Worm (Caenorhabditis elegans) whole organism, midembryonic: Measurements from ENCODE around the gene dlhd-1.

Experiments
- T22C8.4 ChIP-seq: fragments of 200-800 bp; sonication (Bioruptor generic); IDR thresholded peaks from 2 replicates; pipeline ENCODE4 v1.3.6; 2022; ENCODE audit warnings: missing genetic modification characterization, missing compliant biosample characterization
- cog-1 ChIP-seq: sonication (generic microtip); optimal IDR thresholded peaks from 2 replicates; lab custom pipeline; 2016; ENCODE audit warnings: missing genetic modification characterization, missing compliant biosample characterization
- flt-1 ChIP-seq: fragments of 200-800 bp; sonication (Bioruptor generic); IDR thresholded peaks from 2 replicates; pipeline ENCODE4 v1.3.6; 2022; ENCODE audit warnings: missing genetic modification characterization, missing compliant biosample characterization
- klf-2 ChIP-seq: fragments of 200-800 bp; sonication (Bioruptor generic); conservative IDR thresholded peaks from 2 replicates; pipeline ENCODE4 v1.3.6; 2022; ENCODE audit warnings: missing genetic modification reagents, missing genetic modification characterization, missing compliant biosample characterization
- med-1 ChIP-seq: sonication (generic microtip); optimal IDR thresholded peaks from 2 replicates; lab custom pipeline; 2017; ENCODE audit warnings: missing genetic modification characterization, mild to moderate bottlenecking, missing compliant biosample characterization, antibody characterized with exemption, missing genetic modification reagents; ENCODE audit not compliant: insufficient read depth
- ref-1 ChIP-seq: fragments of 200-800 bp; sonication (Bioruptor generic); conservative IDR thresholded peaks from 2 replicates; pipeline ENCODE4 v1.3.6; 2022; ENCODE audit warnings: missing genetic modification reagents, missing genetic modification characterization, missing compliant biosample characterization

ce11 chrII:1153299-1153698, 18.6 kb downstream of the dlhd-1 start:
- TF ChIP-seq med-1 (GFP tag; lab: Kevin White, UChicago) (no peak), ref-1 (GFP tag; lab: Robert Waterston, UW) (no peak; the same call in 1 of the 2 replicates), cog-1 (tag; lab: Kevin White, UChicago) (no peak), T22C8.4 (GFP tag; lab: Robert Waterston, UW) (no peak), flt-1 (GFP tag; lab: Robert Waterston, UW) (no peak), klf-2 (GFP tag; lab: Robert Waterston, UW) (no peak)
